Worm (Caenorhabditis elegans) whole organism, mixed stage, embryonic: Measurements from ENCODE around the gene nkat-1.

Experiments used
- blmp-1 ChIP-seq: fragments of 150-350 bp; optimal IDR thresholded peaks from 2 replicates; lab custom pipeline; 2014; ENCODE audit warnings: missing biosample characterization, missing genetic modification characterization
- ceh-39 ChIP-seq: fragments of 150-350 bp; optimal IDR thresholded peaks from 2 replicates; lab custom pipeline; 2014; ENCODE audit warnings: missing biosample characterization, missing genetic modification characterization
- cnd-1 ChIP-seq: fragments of 200-800 bp; sonication (Bioruptor generic); optimal IDR thresholded peaks from 2 replicates; lab custom pipeline; 2018; ENCODE audit warnings: mild to moderate bottlenecking, missing genetic modification characterization, missing compliant biosample characterization
- elt-3 ChIP-seq: fragments of 150-350 bp; optimal IDR thresholded peaks from 2 replicates; lab custom pipeline; 2014; ENCODE audit warnings: missing biosample characterization, missing genetic modification characterization
- lsy-2 ChIP-seq: fragments of 150-350 bp; optimal IDR thresholded peaks from 2 replicates; lab custom pipeline; 2014; ENCODE audit warnings: missing biosample characterization, missing genetic modification characterization
- mab-5 ChIP-seq: fragments of 150-350 bp; optimal IDR thresholded peaks from 2 replicates; lab custom pipeline; 2014; ENCODE audit warnings: missing biosample characterization, missing genetic modification characterization
- mls-2 ChIP-seq: sonication (generic microtip); optimal IDR thresholded peaks from 2 replicates; lab custom pipeline; 2016; ENCODE audit warnings: mild to moderate bottlenecking, missing genetic modification characterization, moderate library complexity, missing compliant biosample characterization
- nhr-12 ChIP-seq: fragments of 150-350 bp; optimal IDR thresholded peaks from 2 replicates; lab custom pipeline; 2014; ENCODE audit warnings: missing biosample characterization, missing genetic modification characterization
- zip-8 ChIP-seq: fragments of 150-350 bp; optimal IDR thresholded peaks from 2 replicates; lab custom pipeline; 2014; ENCODE audit warnings: missing biosample characterization, missing genetic modification characterization

- no peak for TF ChIP-seq blmp-1
- TF ChIP-seq zip-8 (tag; lab: Kevin White, UChicago) = no peak
- TF ChIP-seq mab-5 (tag; lab: Kevin White, UChicago) = no peak
- TF ChIP-seq cnd-1 (tag; lab: Kevin White, UChicago) = no peak
- TF ChIP-seq elt-3 (tag; lab: Kevin White, UChicago) = no peak
- TF ChIP-seq lsy-2 (tag; lab: Kevin White, UChicago) = no peak
- no peak for TF ChIP-seq nhr-12
- TF ChIP-seq ceh-39 (tag; lab: Kevin White, UChicago) = no peak
- TF ChIP-seq mls-2 (tag; lab: Kevin White, UChicago) = no peak
Observed at ce11 chrX:14134244-14134643, 5.7 kb downstream of the nkat-1 start, which contains the start of gene F28H6.8.
